Fruit fly (Drosophila melanogaster) whole organism, embryonic: ENCODE results near the gene CG11342.
A peak's percentile ranks its signal among the peaks of the same experiment; 100 is the strongest.

ENCODE experiments used
- ATbp ChIP-seq: fragments of 200-800 bp; sonication (Bioruptor generic); optimal IDR thresholded peaks from 2 replicates; lab custom pipeline; 2017; ENCODE audit warnings: missing biosample characterization, mild to moderate bottlenecking, missing genetic modification characterization, missing genetic modification reagents
- Ada2b ChIP-seq: fragments of 200-800 bp; sonication (Bioruptor generic); IDR thresholded peaks from 2 replicates; pipeline ENCODE4 v1.3.6; 2022; ENCODE audit warnings: missing biosample characterization, missing genetic modification characterization
- Atf6 ChIP-seq: fragments of 200-800 bp; sonication (Bioruptor generic); IDR thresholded peaks from 2 replicates; pipeline ENCODE4 v1.3.6; 2022; ENCODE audit warnings: missing biosample characterization, missing genetic modification characterization
- CG10209 ChIP-seq: fragments of 200-800 bp; sonication (Bioruptor generic); optimal IDR thresholded peaks from 3 replicates; lab custom pipeline; 2017; ENCODE audit warnings: missing biosample characterization, mild to moderate bottlenecking, missing genetic modification characterization, missing genetic modification reagents
- CG13424 ChIP-seq: fragments of 200-800 bp; sonication (Bioruptor generic); optimal IDR thresholded peaks from 2 replicates; lab custom pipeline; 2019; ENCODE audit warnings: missing biosample characterization, mild to moderate bottlenecking, missing genetic modification characterization, moderate library complexity
- CG16779 ChIP-seq: fragments of 200-800 bp; sonication (Bioruptor generic); IDR thresholded peaks from 2 replicates; pipeline ENCODE4 v1.3.6; 2022; ENCODE audit warnings: missing biosample characterization, missing genetic modification characterization
- CG17359 ChIP-seq: fragments of 200-800 bp; sonication (Bioruptor generic); optimal IDR thresholded peaks from 3 replicates; lab custom pipeline; 2018; ENCODE audit warnings: missing biosample characterization, mild to moderate bottlenecking, missing genetic modification characterization, moderate library complexity
- CG17361 ChIP-seq: fragments of 200-800 bp; sonication (Bioruptor generic); IDR thresholded peaks from 3 replicates; pipeline ENCODE4 v1.3.6; 2022; ENCODE audit warnings: missing biosample characterization, missing genetic modification characterization
- CG18619 ChIP-seq: fragments of 200-800 bp; sonication (Bioruptor generic); optimal IDR thresholded peaks from 3 replicates; lab custom pipeline; 2017; ENCODE audit warnings: missing biosample characterization, mild to moderate bottlenecking, missing genetic modification characterization
- CG32532 ChIP-seq: fragments of 200-800 bp; sonication (Bioruptor generic); IDR thresholded peaks from 2 replicates; pipeline ENCODE4 v1.3.6; 2022; ENCODE audit warnings: missing biosample characterization, missing genetic modification characterization
- CG3281 ChIP-seq: fragments of 200-800 bp; sonication (Bioruptor generic); optimal IDR thresholded peaks from 3 replicates; lab custom pipeline; 2017; ENCODE audit warnings: missing biosample characterization, mild to moderate bottlenecking, missing genetic modification characterization
- CG33213 ChIP-seq: fragments of 200-800 bp; sonication (Bioruptor generic); optimal IDR thresholded peaks from 3 replicates; lab custom pipeline; 2016; ENCODE audit warnings: missing biosample characterization, missing genetic modification characterization
- CG7556 ChIP-seq: fragments of 200-800 bp; sonication (Bioruptor generic); optimal IDR thresholded peaks from 2 replicates; lab custom pipeline; 2017; ENCODE audit warnings: missing biosample characterization, mild to moderate bottlenecking, missing genetic modification characterization
- CG7928 ChIP-seq: fragments of 200-800 bp; sonication (Bioruptor generic); optimal IDR thresholded peaks from 2 replicates; lab custom pipeline; 2017; ENCODE audit warnings: missing biosample characterization, mild to moderate bottlenecking, missing genetic modification characterization
- CG8388 ChIP-seq: fragments of 200-800 bp; sonication (Bioruptor generic); optimal IDR thresholded peaks from 2 replicates; lab custom pipeline; 2019; ENCODE audit warnings: missing biosample characterization, mild to moderate bottlenecking, missing genetic modification characterization, moderate library complexity
- CoRest ChIP-seq: fragments of 200-800 bp; sonication (Bioruptor generic); optimal IDR thresholded peaks from 3 replicates; lab custom pipeline; 2018; ENCODE audit warnings: missing biosample characterization, mild to moderate bottlenecking, missing genetic modification characterization, moderate library complexity
- Dp ChIP-seq: fragments of 200-800 bp; sonication (Bioruptor generic); optimal IDR thresholded peaks from 2 replicates; lab custom pipeline; 2018; ENCODE audit warnings: missing biosample characterization, mild to moderate bottlenecking, missing genetic modification characterization, moderate library complexity
- H2.0 ChIP-seq: fragments of 200-800 bp; sonication (Bioruptor generic); IDR thresholded peaks from 2 replicates; pipeline ENCODE4 v1.3.6; 2022; ENCODE audit warnings: missing biosample characterization, missing genetic modification characterization
- HmgD ChIP-seq: fragments of 200-800 bp; sonication (Bioruptor generic); optimal IDR thresholded peaks from 3 replicates; lab custom pipeline; 2016; ENCODE audit warnings: missing biosample characterization, missing genetic modification characterization
- Hr3 ChIP-seq: fragments of 200-800 bp; sonication (Bioruptor generic); optimal IDR thresholded peaks from 3 replicates; lab custom pipeline; 2016; ENCODE audit warnings: missing biosample characterization, missing genetic modification characterization
- Hr51 ChIP-seq, 2 experiments: fragments of 200-800 bp; sonication (Bioruptor generic); optimal IDR thresholded peaks; 2 replicates in 1 of 2; 3 replicates in 1 of 2; lab custom pipeline; 2016 to 2018; ENCODE audit warnings: missing biosample characterization in 2 of 2, missing genetic modification characterization in 2 of 2, mild to moderate bottlenecking in 1 of 2, moderate library complexity in 1 of 2
- Meics ChIP-seq: fragments of 200-800 bp; sonication (Bioruptor generic); optimal IDR thresholded peaks from 2 replicates; lab custom pipeline; 2017; ENCODE audit warnings: missing biosample characterization, mild to moderate bottlenecking, missing genetic modification characterization
- NFAT ChIP-seq: fragments of 200-800 bp; sonication (Bioruptor generic); IDR thresholded peaks from 2 replicates; pipeline ENCODE4 v1.3.6; 2022; ENCODE audit warnings: missing biosample characterization, missing genetic modification characterization
- Oaz ChIP-seq: fragments of 200-800 bp; sonication (Bioruptor generic); IDR thresholded peaks from 2 replicates; pipeline ENCODE4 v1.3.6; 2022; ENCODE audit warnings: missing biosample characterization, missing genetic modification characterization
- Rfx ChIP-seq: fragments of 200-800 bp; sonication (Bioruptor generic); IDR thresholded peaks from 2 replicates; pipeline ENCODE4 v1.3.6; 2022; ENCODE audit warnings: missing biosample characterization, missing genetic modification characterization
- Sox102F ChIP-seq: fragments of 200-800 bp; sonication (Bioruptor generic); optimal IDR thresholded peaks from 2 replicates; lab custom pipeline; 2018; ENCODE audit warnings: missing biosample characterization, mild to moderate bottlenecking, missing genetic modification characterization, moderate library complexity
- Ssrp ChIP-seq: fragments of 200-800 bp; sonication (Bioruptor generic); optimal IDR thresholded peaks from 2 replicates; lab custom pipeline; 2018; ENCODE audit warnings: missing biosample characterization, mild to moderate bottlenecking, missing genetic modification characterization, moderate library complexity
- Xrp1 ChIP-seq: fragments of 200-800 bp; sonication (Bioruptor generic); IDR thresholded peaks from 2 replicates; pipeline ENCODE4 v1.3.6; 2022; ENCODE audit warnings: missing biosample characterization, missing genetic modification characterization
- ase ChIP-seq: fragments of 200-800 bp; sonication (Bioruptor generic); IDR thresholded peaks from 3 replicates; pipeline ENCODE4 v1.3.6; 2022; ENCODE audit warnings: missing biosample characterization, missing genetic modification characterization
- ash1 ChIP-seq: fragments of 200-800 bp; sonication (Bioruptor generic); optimal IDR thresholded peaks from 2 replicates; lab custom pipeline; 2018; ENCODE audit warnings: missing biosample characterization, mild to moderate bottlenecking, missing genetic modification characterization
- bsh ChIP-seq, 2 experiments: fragments of 200-800 bp; sonication (Bioruptor generic); optimal IDR thresholded peaks; 2 replicates each; lab custom pipeline; 2017 to 2018; ENCODE audit warnings: mild to moderate bottlenecking in 2 of 2, missing biosample characterization in 2 of 2, missing genetic modification characterization in 2 of 2, moderate library complexity in 1 of 2
- cwo ChIP-seq: fragments of 200-800 bp; sonication (Bioruptor generic); optimal IDR thresholded peaks from 3 replicates; lab custom pipeline; 2017; ENCODE audit warnings: missing biosample characterization, missing genetic modification characterization, mild to moderate bottlenecking, moderate library complexity, missing genetic modification reagents
- dimm ChIP-seq: fragments of 200-800 bp; sonication (Bioruptor generic); IDR thresholded peaks from 2 replicates; pipeline ENCODE4 v1.3.6; 2022; ENCODE audit warnings: missing biosample characterization, missing genetic modification characterization
- dmrt99B ChIP-seq: fragments of 200-800 bp; sonication (Bioruptor generic); optimal IDR thresholded peaks from 2 replicates; lab custom pipeline; 2018; ENCODE audit warnings: missing biosample characterization, mild to moderate bottlenecking, missing genetic modification characterization, moderate library complexity
- dpn ChIP-seq, 2 experiments: fragments of 200-800 bp; sonication (Bioruptor generic); optimal IDR thresholded peaks; 3 replicates each; lab custom pipeline; 2016; ENCODE audit warnings: missing biosample characterization in 2 of 2, missing genetic modification characterization in 2 of 2
- eve ChIP-seq, 2 experiments: fragments of >200 bp; optimal IDR thresholded peaks; 2 replicates each; lab custom pipeline; 2017; ENCODE audit warnings: missing biosample characterization in 2 of 2, missing genetic modification characterization in 2 of 2
- fd96Cb ChIP-seq: fragments of 200-800 bp; sonication (Bioruptor generic); optimal IDR thresholded peaks from 2 replicates; lab custom pipeline; 2018; ENCODE audit warnings: missing biosample characterization, mild to moderate bottlenecking, missing genetic modification characterization, moderate library complexity
- gem ChIP-seq: fragments of 200-800 bp; sonication (Bioruptor generic); optimal IDR thresholded peaks from 2 replicates; lab custom pipeline; 2019; ENCODE audit warnings: missing biosample characterization, mild to moderate bottlenecking, missing genetic modification characterization, moderate library complexity
- ind ChIP-seq: fragments of 200-800 bp; sonication (Bioruptor generic); optimal IDR thresholded peaks from 3 replicates; lab custom pipeline; 2016; ENCODE audit warnings: missing biosample characterization, missing genetic modification characterization
- mam ChIP-seq: fragments of 200-800 bp; sonication (Bioruptor generic); optimal IDR thresholded peaks from 3 replicates; lab custom pipeline; 2016; ENCODE audit warnings: missing biosample characterization, missing genetic modification characterization
- p53 ChIP-seq: fragments of 200-800 bp; sonication (Bioruptor generic); optimal IDR thresholded peaks from 2 replicates; lab custom pipeline; 2016; ENCODE audit warnings: missing biosample characterization, missing genetic modification characterization
- phol ChIP-seq: fragments of 200-800 bp; sonication (Bioruptor generic); optimal IDR thresholded peaks from 3 replicates; lab custom pipeline; 2018; ENCODE audit warnings: missing biosample characterization, mild to moderate bottlenecking, missing genetic modification characterization, moderate library complexity
- row ChIP-seq: fragments of 200-800 bp; sonication (Bioruptor generic); IDR thresholded peaks from 3 replicates; pipeline ENCODE4 v1.3.6; 2022; ENCODE audit warnings: missing biosample characterization, missing genetic modification characterization
- sens ChIP-seq: fragments of 200-800 bp; sonication (Bioruptor generic); peaks from one replicate; lab custom pipeline; 2016; ENCODE audit warnings: missing biosample characterization, missing genetic modification characterization
- tap ChIP-seq: fragments of 200-800 bp; optimal IDR thresholded peaks from 3 replicates; lab custom pipeline; 2019; ENCODE audit warnings: missing biosample characterization, mild to moderate bottlenecking, missing genetic modification characterization, moderate library complexity
- tgo ChIP-seq: fragments of 200-800 bp; sonication (Bioruptor generic); IDR thresholded peaks from 3 replicates; pipeline ENCODE4 v1.3.6; 2022; ENCODE audit warnings: missing biosample characterization, missing genetic modification characterization
- twi ChIP-seq: fragments of 200-800 bp; optimal IDR thresholded peaks from 2 replicates; lab custom pipeline; 2019; ENCODE audit warnings: missing biosample characterization, mild to moderate bottlenecking, missing genetic modification characterization, moderate library complexity
- wor ChIP-seq: fragments of 200-800 bp; sonication (Bioruptor generic); IDR thresholded peaks from 2 replicates; pipeline ENCODE4 v1.3.6; 2022; ENCODE audit warnings: missing biosample characterization, missing genetic modification characterization

Gene CG11342

DNA sequence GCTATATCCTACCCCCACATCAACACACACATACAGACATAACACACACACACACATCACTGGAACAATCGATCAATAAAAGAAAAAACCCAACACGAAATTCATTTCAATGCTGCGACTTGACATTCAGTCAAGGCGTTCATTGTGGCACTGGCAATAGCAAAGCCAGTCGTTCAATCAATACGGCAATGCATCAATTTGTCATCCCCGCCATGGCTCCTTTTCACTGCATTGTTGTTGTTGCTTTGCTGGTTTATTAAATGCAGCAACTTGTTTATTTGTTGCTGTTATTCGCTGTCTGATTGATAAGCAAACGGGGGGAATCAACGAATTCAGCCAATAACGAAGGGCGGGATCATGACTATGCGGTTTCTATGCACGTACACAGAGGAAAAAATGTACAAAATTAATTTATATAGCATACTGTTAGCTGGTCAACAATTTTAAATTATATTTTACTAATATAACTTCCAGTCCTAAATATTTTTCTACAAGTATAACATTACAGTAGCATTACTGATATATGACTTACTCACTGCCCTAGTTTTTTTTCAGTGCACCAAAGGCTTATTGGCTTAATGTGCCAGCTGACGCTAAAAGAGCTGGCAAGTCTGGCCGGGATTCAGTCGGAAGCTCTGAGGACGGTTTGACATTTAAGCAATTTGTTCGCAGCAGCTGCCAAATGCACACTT is 8.6 kb upstream of the CG11342 start (continued):
- TF ChIP-seq CG3281 (GFP tag; lab: Kevin White, UChicago): peak; percentile 9
- no peak for TF ChIP-seq cwo (GFP tag; lab: Kevin White, UChicago)
- peak in 1 of 2 experiments; percentile 1 for TF ChIP-seq dpn (GFP tag; optimal IDR thresholded peaks at IDR 0.05; lab: Kevin White, UChicago)
- peak; percentile 35 for TF ChIP-seq phol (tag; lab: Kevin White, UChicago)
- TF ChIP-seq Hr3 (GFP tag; lab: Kevin White, UChicago): peak; percentile 10
- peak; percentile 53 for TF ChIP-seq dmrt99B (tag; lab: Kevin White, UChicago)
- peak; percentile 10 for TF ChIP-seq fd96Cb (tag; lab: Kevin White, UChicago)
- no peak for TF ChIP-seq NFAT (GFP tag; lab: Robert Waterston, UW)
- peak in 1 of 2 experiments; percentile 21 for TF ChIP-seq bsh (GFP tag; optimal IDR thresholded peaks at IDR 0.05; lab: Kevin White, UChicago)
- TF ChIP-seq mam (GFP tag; lab: Kevin White, UChicago): no peak
- 0 out of 2 replicates have a peak, but pooled peaks have one; percentile 5 for TF ChIP-seq dimm
- 0 out of 3 replicates have a peak, but pooled peaks have one; percentile 13 for TF ChIP-seq CG17361
- peak; percentile 57 for TF ChIP-seq Xrp1 (GFP tag; lab: Robert Waterston, UW)
- peak; percentile 32; the same call in 1 of the 2 replicates for TF ChIP-seq Rfx
- TF ChIP-seq wor: 0 out of 2 replicates have a peak, but pooled peaks have one; percentile 28
- no peak for TF ChIP-seq ash1 (GFP tag; lab: Kevin White, UChicago)
- TF ChIP-seq Sox102F (GFP tag; lab: Kevin White, UChicago): peak; percentile 40
- no peak for TF ChIP-seq CG33213 (GFP tag; lab: Kevin White, UChicago)
- peak; percentile 38 for TF ChIP-seq CG13424
- peak in 1 of 2 experiments; percentile 56 for TF ChIP-seq Hr51 (GFP tag; optimal IDR thresholded peaks at IDR 0.05; lab: Kevin White, UChicago)
- TF ChIP-seq CG7556 (GFP tag; lab: Kevin White, UChicago): peak; percentile 23
- TF ChIP-seq p53 (GFP tag; lab: Kevin White, UChicago): no peak
- peak; percentile 15; the same call in 1 of the 3 replicates for TF ChIP-seq ase (GFP tag; lab: Robert Waterston, UW)
- TF ChIP-seq H2.0 (GFP tag; lab: Robert Waterston, UW): peak; percentile 39
- peak; percentile 18 for TF ChIP-seq ATbp (GFP tag; lab: Kevin White, UChicago)
- TF ChIP-seq CG10209: peak; percentile 18
- TF ChIP-seq twi (tag; lab: Kevin White, UChicago): no peak
- peak; percentile 32 for TF ChIP-seq CG17359 (tag; lab: Kevin White, UChicago)
- 0 out of 2 replicates have a peak, but pooled peaks have one; percentile 37 for TF ChIP-seq Oaz
- no peak for TF ChIP-seq CG7928 (GFP tag; lab: Kevin White, UChicago)
- TF ChIP-seq tap: peak; percentile 17
- peak; percentile 20 for TF ChIP-seq Meics
- TF ChIP-seq CG8388: peak; percentile 0
- TF ChIP-seq HmgD: no peak
- peak; percentile 20 for TF ChIP-seq CoRest
- no peak for TF ChIP-seq CG16779 (GFP tag; lab: Robert Waterston, UW)
- TF ChIP-seq CG18619: no peak
- peak; percentile 76 for TF ChIP-seq sens (GFP tag; lab: Kevin White, UChicago)
- TF ChIP-seq Dp: no peak
- TF ChIP-seq Ada2b (GFP tag; lab: Robert Waterston, UW): peak; percentile 42; the same call in 1 of the 2 replicates
- TF ChIP-seq CG32532: peak; percentile 9; the same call in 1 of the 2 replicates
- TF ChIP-seq Atf6 (GFP tag; lab: Robert Waterston, UW): peak; percentile 23; the same call in 1 of the 2 replicates
- TF ChIP-seq ind (GFP tag; lab: Kevin White, UChicago): peak; percentile 11
- peak; percentile 58 for TF ChIP-seq row (GFP tag; lab: Robert Waterston, UW)
- TF ChIP-seq Ssrp: peak; percentile 0
- TF ChIP-seq gem (tag; lab: Kevin White, UChicago): peak; percentile 65
- peak; percentile 28; the same call in 1 of the 3 replicates for TF ChIP-seq tgo (GFP tag; lab: Robert Waterston, UW)
- TF ChIP-seq eve (GFP tag; optimal IDR thresholded peaks at IDR 0.05; lab: Kevin White, UChicago): peak in 1 of 2 experiments; percentile 12
